Worm (Caenorhabditis elegans): ENCODE measurements around the gene ugt-61.

ce11 chrV:4724453-4724852 lies 17.8 kb upstream of the ugt-61 start, which contains the start of gene F39G3.4:
- no peak for TF ChIP-seq elt-3 (tag; optimal IDR thresholded peaks at IDR 0.05)
- no peak for TF ChIP-seq unc-62 (GFP tag; optimal IDR thresholded peaks at IDR 0.05)

All from whole organism, mixed stage, embryonic.